Fruit fly (Drosophila melanogaster) whole organism, embryonic: ENCODE data around the gene Or9a.

ENCODE experiments used
- Atf6 ChIP-seq: fragments of 200-800 bp; sonication (Bioruptor generic); IDR thresholded peaks from 2 replicates; pipeline ENCODE4 v1.3.6; 2022; ENCODE audit warnings: missing biosample characterization, missing genetic modification characterization
- CG10147 ChIP-seq: fragments of 200-800 bp; sonication (Bioruptor generic); optimal IDR thresholded peaks from 2 replicates; lab custom pipeline; 2019; ENCODE audit warnings: missing biosample characterization, mild to moderate bottlenecking, missing genetic modification characterization, moderate library complexity
- CG10209 ChIP-seq: fragments of 200-800 bp; sonication (Bioruptor generic); optimal IDR thresholded peaks from 3 replicates; lab custom pipeline; 2017; ENCODE audit warnings: missing biosample characterization, mild to moderate bottlenecking, missing genetic modification characterization, missing genetic modification reagents
- CG10431 ChIP-seq: fragments of 200-800 bp; sonication (Bioruptor generic); optimal IDR thresholded peaks from 3 replicates; lab custom pipeline; 2018; ENCODE audit warnings: missing biosample characterization, mild to moderate bottlenecking, missing genetic modification characterization
- CG10462 ChIP-seq: fragments of 200-800 bp; sonication (Bioruptor generic); optimal IDR thresholded peaks from 2 replicates; lab custom pipeline; 2016; ENCODE audit warnings: missing biosample characterization, missing genetic modification characterization
- CG11085 ChIP-seq: fragments of 200-800 bp; sonication (Bioruptor generic); IDR thresholded peaks from 2 replicates; pipeline ENCODE4 v1.3.6; 2022; ENCODE audit warnings: missing biosample characterization, missing genetic modification characterization
- CG12155 ChIP-seq: fragments of 200-800 bp; sonication (Bioruptor generic); optimal IDR thresholded peaks from 3 replicates; lab custom pipeline; 2016; ENCODE audit warnings: missing biosample characterization, missing genetic modification characterization
- CG12659 ChIP-seq: fragments of 200-800 bp; sonication (Bioruptor generic); optimal IDR thresholded peaks from 3 replicates; lab custom pipeline; 2017; ENCODE audit warnings: mild to moderate bottlenecking, missing biosample characterization, missing genetic modification reagents, missing genetic modification characterization
- CG13775 ChIP-seq: fragments of 200-800 bp; sonication (Bioruptor generic); optimal IDR thresholded peaks from 3 replicates; lab custom pipeline; 2017; ENCODE audit warnings: missing biosample characterization, mild to moderate bottlenecking, missing genetic modification characterization
- CG14860 ChIP-seq: fragments of 200-800 bp; sonication (Bioruptor generic); IDR thresholded peaks from 3 replicates; pipeline ENCODE4 v1.3.6; 2022; ENCODE audit warnings: missing biosample characterization, missing genetic modification characterization; ENCODE audit not compliant: partially characterized antibody
- CG15269 ChIP-seq: fragments of 200-800 bp; sonication (Bioruptor generic); optimal IDR thresholded peaks from 2 replicates; lab custom pipeline; 2018; ENCODE audit warnings: missing biosample characterization, mild to moderate bottlenecking, missing genetic modification characterization, moderate library complexity
- CG1602 ChIP-seq: fragments of 200-800 bp; sonication (Bioruptor generic); optimal IDR thresholded peaks from 3 replicates; lab custom pipeline; 2016; ENCODE audit warnings: missing biosample characterization, missing genetic modification characterization
- CG17361 ChIP-seq: fragments of 200-800 bp; sonication (Bioruptor generic); IDR thresholded peaks from 3 replicates; pipeline ENCODE4 v1.3.6; 2022; ENCODE audit warnings: missing biosample characterization, missing genetic modification characterization
- CG2120 ChIP-seq: fragments of 200-800 bp; sonication (Bioruptor generic); optimal IDR thresholded peaks from 3 replicates; lab custom pipeline; 2016; ENCODE audit warnings: missing biosample characterization, missing genetic modification characterization
- CG2129 ChIP-seq: fragments of 200-800 bp; sonication (Bioruptor generic); IDR thresholded peaks from 2 replicates; pipeline ENCODE4 v1.3.6; 2022; ENCODE audit warnings: missing biosample characterization, missing genetic modification characterization; ENCODE audit not compliant: partially characterized antibody
- CG2889 ChIP-seq: fragments of 200-800 bp; sonication (Bioruptor generic); IDR thresholded peaks from 3 replicates; pipeline ENCODE4 v1.3.6; 2022; ENCODE audit warnings: missing biosample characterization, missing genetic modification characterization
- CG3281 ChIP-seq: fragments of 200-800 bp; sonication (Bioruptor generic); optimal IDR thresholded peaks from 3 replicates; lab custom pipeline; 2017; ENCODE audit warnings: missing biosample characterization, mild to moderate bottlenecking, missing genetic modification characterization
- CG4820 ChIP-seq: fragments of 200-800 bp; sonication (Bioruptor generic); optimal IDR thresholded peaks from 3 replicates; lab custom pipeline; 2016; ENCODE audit warnings: missing biosample characterization, missing genetic modification characterization
- CkIIα-i1 ChIP-seq: fragments of 200-800 bp; sonication (Bioruptor generic); IDR thresholded peaks from 2 replicates; pipeline ENCODE4 v1.3.6; 2022; ENCODE audit warnings: missing biosample characterization, missing genetic modification characterization
- Elba2 ChIP-seq: fragments of 200-800 bp; sonication (Bioruptor generic); optimal IDR thresholded peaks from 3 replicates; lab custom pipeline; 2016; ENCODE audit warnings: missing biosample characterization, missing genetic modification characterization
- Gsc ChIP-seq: fragments of 200-800 bp; sonication (Bioruptor generic); IDR thresholded peaks from 2 replicates; pipeline ENCODE4 v1.3.6; 2022; ENCODE audit warnings: missing biosample characterization, missing genetic modification characterization
- H15 ChIP-seq: fragments of 200-800 bp; sonication (Bioruptor generic); IDR thresholded peaks from 3 replicates; pipeline ENCODE4 v1.3.6; 2022; ENCODE audit warnings: missing biosample characterization, missing genetic modification characterization
- H2.0 ChIP-seq: fragments of 200-800 bp; sonication (Bioruptor generic); IDR thresholded peaks from 2 replicates; pipeline ENCODE4 v1.3.6; 2022; ENCODE audit warnings: missing biosample characterization, missing genetic modification characterization
- Max ChIP-seq: fragments of 200-800 bp; sonication (Bioruptor generic); optimal IDR thresholded peaks from 2 replicates; lab custom pipeline; 2016; ENCODE audit warnings: missing biosample characterization, mild to moderate bottlenecking, missing genetic modification characterization
- Oli ChIP-seq: fragments of 200-800 bp; sonication (Bioruptor generic); optimal IDR thresholded peaks from 2 replicates; lab custom pipeline; 2018; ENCODE audit warnings: missing biosample characterization, mild to moderate bottlenecking, missing genetic modification characterization, moderate library complexity
- Ravus ChIP-seq: fragments of 200-800 bp; sonication (Bioruptor generic); IDR thresholded peaks from 2 replicates; pipeline ENCODE4 v1.3.6; 2022; ENCODE audit warnings: missing biosample characterization, missing genetic modification characterization
- Rx ChIP-seq: fragments of 200-800 bp; sonication (Bioruptor generic); IDR thresholded peaks from 2 replicates; pipeline ENCODE4 v1.3.6; 2022; ENCODE audit warnings: missing biosample characterization, missing genetic modification characterization
- Sox100B ChIP-seq: fragments of 200-800 bp; sonication (Bioruptor generic); optimal IDR thresholded peaks from 3 replicates; lab custom pipeline; 2018; ENCODE audit warnings: missing biosample characterization, mild to moderate bottlenecking, missing genetic modification characterization
- Stat92E ChIP-seq, 3 experiments: fragments of >200 bp in 2 of 3; fragments of 200-800 bp in 1 of 3; sonication (Bioruptor generic) in 1 of 3; optimal IDR thresholded peaks; 2 replicates each; lab custom pipeline; 2017 to 2019; ENCODE audit warnings: missing biosample characterization in 3 of 3, missing genetic modification characterization in 3 of 3, mild to moderate bottlenecking in 1 of 3, moderate library complexity in 1 of 3
- ato ChIP-seq: fragments of 200-800 bp; sonication (Bioruptor generic); IDR thresholded peaks from 2 replicates; pipeline ENCODE4 v1.3.6; 2022; ENCODE audit warnings: missing biosample characterization, missing genetic modification characterization; ENCODE audit not compliant: partially characterized antibody
- dati ChIP-seq: fragments of 200-800 bp; sonication (Bioruptor generic); IDR thresholded peaks from 2 replicates; pipeline ENCODE4 v1.3.6; 2022; ENCODE audit warnings: missing biosample characterization, missing genetic modification characterization
- ems ChIP-seq: fragments of 200-800 bp; sonication (Bioruptor generic); optimal IDR thresholded peaks from 3 replicates; lab custom pipeline; 2016; ENCODE audit warnings: missing biosample characterization, missing genetic modification characterization
- fu2 ChIP-seq: fragments of 200-800 bp; sonication (Bioruptor generic); optimal IDR thresholded peaks from 2 replicates; lab custom pipeline; 2016; ENCODE audit warnings: missing biosample characterization, missing genetic modification characterization
- hb ChIP-seq: fragments of 200-800 bp; sonication (Bioruptor generic); IDR thresholded peaks from 3 replicates; pipeline ENCODE4 v1.3.6; 2022; ENCODE audit warnings: missing biosample characterization, missing genetic modification characterization; ENCODE audit not compliant: partially characterized antibody
- kah ChIP-seq: fragments of 200-800 bp; sonication (Bioruptor generic); optimal IDR thresholded peaks from 2 replicates; lab custom pipeline; 2018; ENCODE audit warnings: missing biosample characterization, mild to moderate bottlenecking, missing genetic modification characterization
- lbe ChIP-seq: fragments of 200-800 bp; sonication (Bioruptor generic); optimal IDR thresholded peaks from 2 replicates; lab custom pipeline; 2016; ENCODE audit warnings: missing biosample characterization, mild to moderate bottlenecking, missing genetic modification characterization
- nerfin-1 ChIP-seq: fragments of 200-800 bp; sonication (Bioruptor generic); optimal IDR thresholded peaks from 3 replicates; lab custom pipeline; 2019; ENCODE audit warnings: missing biosample characterization, mild to moderate bottlenecking, missing genetic modification characterization, moderate library complexity
- nerfin-2 ChIP-seq: fragments of 200-800 bp; sonication (Bioruptor generic); IDR thresholded peaks from 2 replicates; pipeline ENCODE4 v1.3.6; 2022; ENCODE audit warnings: missing biosample characterization, missing genetic modification characterization; ENCODE audit not compliant: partially characterized antibody
- nmo ChIP-seq: fragments of 200-800 bp; sonication (Bioruptor generic); optimal IDR thresholded peaks from 2 replicates; lab custom pipeline; 2018; ENCODE audit warnings: missing biosample characterization, mild to moderate bottlenecking, missing genetic modification characterization, moderate library complexity
- odd ChIP-seq: fragments of 200-800 bp; sonication (Bioruptor generic); optimal IDR thresholded peaks from 2 replicates; lab custom pipeline; 2017; ENCODE audit warnings: missing biosample characterization, mild to moderate bottlenecking, missing genetic modification characterization
- p53 ChIP-seq: fragments of 200-800 bp; sonication (Bioruptor generic); optimal IDR thresholded peaks from 2 replicates; lab custom pipeline; 2016; ENCODE audit warnings: missing biosample characterization, missing genetic modification characterization
- peb ChIP-seq: fragments of 200-800 bp; sonication (Bioruptor generic); IDR thresholded peaks from 2 replicates; pipeline ENCODE4 v1.3.6; 2022; ENCODE audit warnings: missing biosample characterization, missing genetic modification characterization
- pho ChIP-seq: fragments of 200-800 bp; sonication (Bioruptor generic); optimal IDR thresholded peaks from 2 replicates; lab custom pipeline; 2016; ENCODE audit warnings: missing biosample characterization, missing genetic modification characterization
- pzg ChIP-seq: fragments of 200-800 bp; sonication (Bioruptor generic); optimal IDR thresholded peaks from 3 replicates; lab custom pipeline; 2018; ENCODE audit warnings: missing biosample characterization, mild to moderate bottlenecking, missing genetic modification characterization, moderate library complexity
- sd ChIP-seq: fragments of 200-800 bp; sonication (Bioruptor generic); optimal IDR thresholded peaks from 3 replicates; lab custom pipeline; 2018; ENCODE audit warnings: missing biosample characterization, mild to moderate bottlenecking, missing genetic modification characterization, moderate library complexity
- sug ChIP-seq: fragments of 200-800 bp; optimal IDR thresholded peaks from 2 replicates; lab custom pipeline; 2019; ENCODE audit warnings: missing biosample characterization, mild to moderate bottlenecking, missing genetic modification characterization, moderate library complexity
- tap ChIP-seq: fragments of 200-800 bp; optimal IDR thresholded peaks from 3 replicates; lab custom pipeline; 2019; ENCODE audit warnings: missing biosample characterization, mild to moderate bottlenecking, missing genetic modification characterization, moderate library complexity
- tgo ChIP-seq: fragments of 200-800 bp; sonication (Bioruptor generic); IDR thresholded peaks from 3 replicates; pipeline ENCODE4 v1.3.6; 2022; ENCODE audit warnings: missing biosample characterization, missing genetic modification characterization
- trem ChIP-seq: fragments of 200-800 bp; optimal IDR thresholded peaks from 3 replicates; lab custom pipeline; 2019; ENCODE audit warnings: missing biosample characterization, mild to moderate bottlenecking, missing genetic modification characterization, moderate library complexity
- unc-4 ChIP-seq: fragments of 200-800 bp; sonication (Bioruptor generic); IDR thresholded peaks from 2 replicates; pipeline ENCODE4 v1.3.6; 2022; ENCODE audit warnings: missing biosample characterization, missing genetic modification characterization; ENCODE audit not compliant: partially characterized antibody
- vfl ChIP-seq: fragments of 200-800 bp; sonication (Bioruptor generic); optimal IDR thresholded peaks from 2 replicates; lab custom pipeline; 2016; ENCODE audit warnings: missing biosample characterization, missing genetic modification characterization

Gene Or9a

dm6 chrX:10474625-10475024 is 15.1 kb upstream of the Or9a start, which contains the start of gene nocte (continued):
- TF ChIP-seq Stat92E (GFP tag; optimal IDR thresholded peaks at IDR 0.05; lab: Kevin White, UChicago) (no peak), CG1602 (GFP tag; lab: Kevin White, UChicago) (no peak), ems (GFP tag; lab: Kevin White, UChicago) (no peak), ato (no peak), odd (GFP tag; lab: Kevin White, UChicago) (no peak), sd (tag; lab: Kevin White, UChicago) (peak; percentile 24), pho (GFP tag; lab: Kevin White, UChicago) (no peak), p53 (GFP tag; lab: Kevin White, UChicago) (no peak), nerfin-1 (tag; lab: Kevin White, UChicago) (no peak), CG12155 (GFP tag; lab: Kevin White, UChicago) (peak; percentile 11), nerfin-2 (GFP tag; lab: Robert Waterston, UW) (0 out of 2 replicates have a peak, but pooled peaks have one; percentile 12), Ravus (GFP tag; lab: Robert Waterston, UW) (no peak), Max (GFP tag; lab: Kevin White, UChicago) (no peak), Atf6 (GFP tag; lab: Robert Waterston, UW) (no peak), H2.0 (GFP tag; lab: Robert Waterston, UW) (no peak), dati (GFP tag; lab: Robert Waterston, UW) (no peak), tgo (no peak), CkIIα-i1 (GFP tag; lab: Robert Waterston, UW) (no peak), tap (tag; lab: Kevin White, UChicago) (no peak), Sox100B (GFP tag; lab: Kevin White, UChicago) (no peak), CG10147 (GFP tag; lab: Kevin White, UChicago) (no peak), CG10209 (GFP tag; lab: Kevin White, UChicago) (no peak), pzg (GFP tag; lab: Kevin White, UChicago) (peak; percentile 56), CG10431 (no peak), CG17361 (GFP tag; lab: Robert Waterston, UW) (no peak), CG10462 (GFP tag; lab: Kevin White, UChicago) (no peak), CG11085 (GFP tag; lab: Robert Waterston, UW) (no peak), Rx (GFP tag; lab: Robert Waterston, UW) (no peak), CG15269 (tag; lab: Kevin White, UChicago) (no peak), CG2120 (GFP tag; lab: Kevin White, UChicago) (peak; percentile 16), sug (tag; lab: Kevin White, UChicago) (peak; percentile 33), fu2 (GFP tag; lab: Kevin White, UChicago) (no peak), trem (tag; lab: Kevin White, UChicago) (peak; percentile 65), kah (GFP tag; lab: Kevin White, UChicago) (no peak), nmo (GFP tag; lab: Kevin White, UChicago) (peak; percentile 23), unc-4 (GFP tag; lab: Robert Waterston, UW) (peak; percentile 48; the same call in 1 of the 2 replicates), CG4820 (GFP tag; lab: Kevin White, UChicago) (no peak), hb (GFP tag; lab: Robert Waterston, UW) (0 out of 3 replicates have a peak, but pooled peaks have one; percentile 37), CG13775 (GFP tag; lab: Kevin White, UChicago) (no peak), Gsc (GFP tag; lab: Robert Waterston, UW) (no peak), H15 (GFP tag; lab: Robert Waterston, UW) (no peak), Elba2 (GFP tag; lab: Kevin White, UChicago) (peak; percentile 62), CG2129 (GFP tag; lab: Robert Waterston, UW) (0 out of 2 replicates have a peak, but pooled peaks have one; percentile 20), peb (GFP tag; lab: Robert Waterston, UW) (no peak), lbe (GFP tag; lab: Kevin White, UChicago) (no peak), Oli (no peak), CG2889 (GFP tag; lab: Robert Waterston, UW) (no peak; the same call in 2 of the 3 replicates), CG14860 (GFP tag; lab: Robert Waterston, UW) (peak; percentile 37; the same call in 1 of the 3 replicates), CG12659 (GFP tag; lab: Kevin White, UChicago) (peak; percentile 63), vfl (GFP tag; lab: Kevin White, UChicago) (no peak), CG3281 (GFP tag; lab: Kevin White, UChicago) (no peak)
